Worm (Caenorhabditis elegans) whole organism, late embryonic: ENCODE measurements around the gene Y105C5A.8.
"Not testable (repeated sequence)": the region's sequence is repeated elsewhere in the genome, so short reads cannot be mapped to it uniquely, and the experiment has no call there.

ENCODE experiments used
- ceh-24 ChIP-seq: sonication (generic microtip); optimal IDR thresholded peaks from 2 replicates; lab custom pipeline; 2016; ENCODE audit warnings: mild to moderate bottlenecking, missing genetic modification characterization, missing compliant biosample characterization
- gmeb-2 ChIP-seq: sonication (generic microtip); optimal IDR thresholded peaks from 2 replicates; lab custom pipeline; 2016; ENCODE audit warnings: missing genetic modification characterization, inconsistent platforms, missing compliant biosample characterization
- nhr-232 ChIP-seq: sonication (generic microtip); optimal IDR thresholded peaks from 2 replicates; lab custom pipeline; 2016; ENCODE audit warnings: missing genetic modification characterization, missing compliant biosample characterization
- ttx-3 ChIP-seq: sonication (generic microtip); optimal IDR thresholded peaks from 2 replicates; lab custom pipeline; 2016; ENCODE audit warnings: missing genetic modification reagents, missing genetic modification characterization, missing compliant biosample characterization

DNA sequence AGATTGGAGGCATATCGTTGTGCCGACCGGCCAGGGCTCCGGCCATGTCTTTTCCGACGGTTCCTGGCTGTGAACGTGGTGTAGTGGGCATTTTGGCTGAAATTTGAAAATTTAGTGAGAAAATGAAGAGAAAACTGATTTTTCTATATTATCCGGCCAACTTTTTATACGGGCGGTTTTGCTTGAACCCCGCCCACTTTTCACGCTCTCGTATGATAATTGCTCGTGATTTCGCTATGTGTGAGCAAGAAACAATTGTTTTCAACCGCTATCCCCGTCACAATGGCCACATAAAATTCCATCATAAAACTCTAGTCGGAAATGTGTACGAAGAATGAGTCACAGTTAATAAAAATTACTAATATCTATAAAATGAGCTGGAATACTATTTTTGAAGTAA is 24.8 kb upstream of the Y105C5A.8 start, which contains the start of gene Y105C5A.12:
- not testable (repeated sequence) for TF ChIP-seq ttx-3; gmeb-2 (tag; lab: Kevin White, UChicago); ceh-24 (tag; lab: Kevin White, UChicago); nhr-232 (tag; lab: Kevin White, UChicago)
